Fruit fly (Drosophila melanogaster) whole organism, adult: ENCODE measurements around the gene CG8675.

ENCODE experiments used
- Clk ChIP-seq: fragments of 200-800 bp; sonication (Bioruptor generic); optimal IDR thresholded peaks from 2 replicates; lab custom pipeline; 2017; ENCODE audit warnings: missing biosample characterization, missing genetic modification characterization
- Hr96 ChIP-seq: fragments of 200-800 bp; sonication (Bioruptor generic); optimal IDR thresholded peaks from 2 replicates; lab custom pipeline; 2016; ENCODE audit warnings: missing biosample characterization, missing genetic modification characterization

DNA sequence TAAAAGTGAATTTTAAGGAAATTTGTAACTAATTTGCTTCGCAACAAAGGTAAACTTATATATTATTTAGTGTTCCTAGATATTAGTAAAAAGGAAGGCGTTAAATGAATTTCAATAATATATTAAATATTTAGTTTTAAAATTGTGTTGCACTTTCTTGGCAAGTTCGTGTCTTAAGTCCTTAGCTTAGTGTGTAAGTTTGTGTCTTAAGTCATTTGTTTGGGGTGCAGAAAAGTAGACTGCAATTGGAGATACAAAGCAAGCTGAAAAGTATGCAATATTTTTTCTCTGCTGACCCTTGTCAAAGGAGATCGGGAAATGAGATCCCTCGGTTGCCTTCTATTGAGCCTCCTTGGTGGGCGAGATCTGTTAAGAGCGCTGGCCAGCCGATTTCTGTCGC lies 12.7 kb upstream of the CG8675 start:
- no peak for TF ChIP-seq Clk
- no peak for TF ChIP-seq Hr96
